Worm (Caenorhabditis elegans): ENCODE measurements around the gene tmem-138.

tmem-138 gene

DNA sequence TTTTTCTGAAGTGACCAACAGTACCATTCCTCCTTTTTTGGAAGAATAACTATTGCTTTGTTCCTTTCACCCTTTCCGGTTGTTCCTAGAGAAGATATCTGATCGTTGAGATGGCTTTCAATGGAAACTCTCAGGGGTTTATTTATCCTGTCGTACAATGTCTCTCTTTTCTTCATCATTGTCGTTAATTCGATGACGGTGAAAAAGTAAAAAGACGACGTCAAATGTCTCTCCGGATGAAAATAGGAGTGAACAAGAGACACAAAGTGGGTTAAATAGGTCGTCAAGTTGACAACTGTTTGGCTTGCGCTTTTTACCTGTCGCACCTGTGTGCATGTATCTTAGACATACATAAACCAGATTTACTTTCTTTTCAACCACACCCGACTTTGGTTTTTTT lies 36.8 kb downstream of the tmem-138 start:
- TF ChIP-seq T22C8.4 (GFP tag; IDR thresholded peaks at IDR 0.05), result no peak
- no peak for TF ChIP-seq flt-1 (GFP tag; IDR thresholded peaks at IDR 0.05)
- no peak for TF ChIP-seq klf-2 (GFP tag; conservative IDR thresholded peaks at IDR 0.05)
- no peak for TF ChIP-seq tab-1 (GFP tag; IDR thresholded peaks at IDR 0.05)
- no peak for TF ChIP-seq ztf-23 (GFP tag; IDR thresholded peaks at IDR 0.05)
- TF ChIP-seq ref-1 (GFP tag; conservative IDR thresholded peaks at IDR 0.05), result no peak
- no peak for TF ChIP-seq ztf-29 (GFP tag; IDR thresholded peaks at IDR 0.05)
- no peak for TF ChIP-seq med-1 (GFP tag; optimal IDR thresholded peaks at IDR 0.05; ENCODE audit: insufficient read depth)
- TF ChIP-seq cog-1 (tag; optimal IDR thresholded peaks at IDR 0.05), result no peak

DNA sequence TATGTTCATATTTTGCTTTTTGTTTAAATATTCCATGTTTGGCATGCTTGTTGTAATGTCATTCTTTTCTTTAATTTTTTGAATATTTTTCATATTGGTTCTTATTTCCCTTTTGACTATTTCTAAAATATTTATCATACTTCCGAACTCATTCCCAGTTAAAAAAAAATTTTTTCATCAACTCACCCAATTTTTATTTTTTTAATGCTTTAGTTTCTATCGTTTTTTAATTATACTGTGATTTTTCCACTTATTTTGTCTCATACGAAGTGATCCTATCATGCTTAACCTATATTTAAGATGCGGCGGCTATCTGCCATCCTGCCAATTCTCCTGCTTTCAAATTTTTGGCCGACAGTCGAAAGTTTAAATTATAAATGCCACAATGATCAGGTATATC lies 41.4 kb downstream of the tmem-138 start, which contains the start of gene qua-1:
Gene qua-1, plus strand, starts transcription at position 301 of the 400 bp plus-strand sequence.
- TF ChIP-seq ztf-23 (GFP tag; IDR thresholded peaks at IDR 0.05) (no peak), T22C8.4 (GFP tag; IDR thresholded peaks at IDR 0.05) (no peak), med-1 (GFP tag; optimal IDR thresholded peaks at IDR 0.05; ENCODE audit: insufficient read depth) (no peak)

DNA sequence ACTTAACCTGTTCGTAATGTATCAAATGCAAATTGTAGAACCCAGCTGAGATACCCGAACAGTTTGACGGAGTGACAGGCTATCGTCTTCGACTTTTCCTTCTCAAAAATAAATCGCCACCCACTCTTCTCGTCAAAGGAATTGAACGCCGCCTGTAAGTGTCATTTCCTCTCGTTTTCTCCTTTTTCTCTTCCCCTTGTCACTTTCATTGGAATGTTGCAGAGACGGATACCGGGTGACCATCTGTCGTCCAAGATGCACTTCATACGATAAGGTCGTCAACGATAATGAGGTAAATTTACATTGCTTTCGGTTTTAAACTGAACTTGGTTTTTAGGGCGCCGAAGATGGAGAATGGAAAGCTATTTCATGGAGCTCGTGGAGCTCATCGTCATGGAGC lies 42.7 kb downstream of the tmem-138 start:
- no peak for TF ChIP-seq ztf-29 (GFP tag; IDR thresholded peaks at IDR 0.05)
- no peak for TF ChIP-seq flt-1 (GFP tag; IDR thresholded peaks at IDR 0.05)
- no peak for TF ChIP-seq med-1 (GFP tag; optimal IDR thresholded peaks at IDR 0.05; ENCODE audit: insufficient read depth)
- no peak for TF ChIP-seq cog-1 (tag; optimal IDR thresholded peaks at IDR 0.05)
- TF ChIP-seq ref-1 (GFP tag; conservative IDR thresholded peaks at IDR 0.05), result no peak
- TF ChIP-seq tab-1 (GFP tag; IDR thresholded peaks at IDR 0.05), result no peak
- TF ChIP-seq ztf-23 (GFP tag; IDR thresholded peaks at IDR 0.05), result no peak
- TF ChIP-seq T22C8.4 (GFP tag; IDR thresholded peaks at IDR 0.05), result no peak
- no peak for TF ChIP-seq klf-2 (GFP tag; conservative IDR thresholded peaks at IDR 0.05)

DNA sequence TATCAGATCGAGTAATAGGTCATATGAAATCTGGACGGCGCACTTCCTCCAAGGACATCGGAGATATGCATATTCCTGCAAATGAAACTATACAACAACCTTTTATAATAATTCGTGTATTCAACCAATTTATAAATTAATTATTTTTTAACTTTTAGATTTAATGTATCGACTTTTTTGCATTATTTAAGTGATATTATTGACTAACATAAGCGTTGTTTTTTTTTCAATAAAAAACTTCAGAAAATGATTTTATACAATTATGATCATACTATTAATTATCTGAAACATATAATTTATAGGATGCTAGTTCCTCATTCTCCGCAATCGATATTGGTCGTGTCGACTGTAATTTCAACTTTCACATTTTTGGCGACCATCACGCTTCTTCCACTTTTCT lies 46.9 kb downstream of the tmem-138 start, which contains the start of gene col-76:
Gene col-76, plus strand, starts transcription at position 301 of the 400 bp plus-strand sequence.
- TF ChIP-seq T22C8.4 (GFP tag; IDR thresholded peaks at IDR 0.05) (no peak), tab-1 (GFP tag; IDR thresholded peaks at IDR 0.05) (no peak), med-1 (GFP tag; optimal IDR thresholded peaks at IDR 0.05; ENCODE audit: insufficient read depth) (no peak), klf-2 (GFP tag; conservative IDR thresholded peaks at IDR 0.05) (no peak), ref-1 (GFP tag; conservative IDR thresholded peaks at IDR 0.05) (no peak), ztf-29 (GFP tag; IDR thresholded peaks at IDR 0.05) (no peak), cog-1 (tag; optimal IDR thresholded peaks at IDR 0.05) (no peak), flt-1 (GFP tag; IDR thresholded peaks at IDR 0.05) (no peak)

DNA sequence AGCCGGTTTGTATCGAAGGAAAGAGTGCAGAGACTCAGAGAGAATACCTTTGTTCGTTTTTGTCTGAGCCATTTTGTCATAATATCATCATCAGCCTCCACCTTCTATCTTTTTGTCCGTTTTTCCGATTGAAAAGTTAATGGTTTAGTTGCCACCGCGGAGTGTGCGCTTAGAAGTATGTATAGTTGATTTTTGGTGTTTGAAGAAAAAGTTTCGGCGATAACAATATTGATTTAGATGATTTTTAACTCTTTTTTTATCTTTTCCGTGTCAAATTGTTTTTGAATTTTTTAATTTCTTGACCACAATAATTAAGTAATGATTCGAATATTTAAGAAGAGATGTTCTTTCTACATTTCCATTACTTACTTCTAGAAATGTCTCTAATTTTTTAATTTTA lies 48.5 kb downstream of the tmem-138 start:
- TF ChIP-seq flt-1 (GFP tag; IDR thresholded peaks at IDR 0.05), result no peak
- TF ChIP-seq klf-2 (GFP tag; conservative IDR thresholded peaks at IDR 0.05), result no peak
- TF ChIP-seq med-1 (GFP tag; optimal IDR thresholded peaks at IDR 0.05; ENCODE audit: insufficient read depth), result no peak
- no peak for TF ChIP-seq ztf-29 (GFP tag; IDR thresholded peaks at IDR 0.05)
- TF ChIP-seq T22C8.4 (GFP tag; IDR thresholded peaks at IDR 0.05), result no peak
- TF ChIP-seq cog-1 (tag; optimal IDR thresholded peaks at IDR 0.05), result no peak
- no peak for TF ChIP-seq tab-1 (GFP tag; IDR thresholded peaks at IDR 0.05)
